Worm (Caenorhabditis elegans): ENCODE measurements around the gene cht-5.

The cht-5 gene

DNA sequence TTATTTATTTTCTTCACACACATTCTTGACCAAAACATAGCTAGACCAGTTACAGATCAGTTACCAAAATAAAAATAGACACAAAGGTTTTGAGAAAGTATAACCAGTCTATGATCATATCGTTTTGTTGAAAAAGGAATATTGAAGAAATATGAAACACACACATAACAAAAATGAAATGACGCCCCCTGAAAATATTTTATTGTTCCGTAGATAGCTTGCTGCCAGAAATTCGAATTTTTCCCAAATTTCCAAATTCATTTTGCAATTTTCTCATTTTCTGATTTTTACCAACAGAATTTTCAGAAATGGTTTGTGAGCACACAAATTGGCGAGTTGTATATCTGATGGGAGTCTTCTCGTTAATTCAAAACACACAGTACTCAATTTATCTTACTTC, 39.0 kb upstream of the cht-5 start, which contains the start of gene F57A8.7:
TSS of gene F57A8.7 (plus strand) at position 301 of the 400 bp plus-strand sequence.
- TF ChIP-seq aly-2 (tag; optimal IDR thresholded peaks at IDR 0.05) (no peak), nhr-12 (tag; optimal IDR thresholded peaks at IDR 0.05) (no peak), nhr-25 (tag; optimal IDR thresholded peaks at IDR 0.05) (no peak), pqm-1 (tag; optimal IDR thresholded peaks at IDR 0.05) (no peak), unc-39 (tag; optimal IDR thresholded peaks at IDR 0.05) (no peak), pha-4 (tag; optimal IDR thresholded peaks at IDR 0.05) (no peak), jun-1 (tag; optimal IDR thresholded peaks at IDR 0.05) (no peak), nhr-67 (tag; optimal IDR thresholded peaks at IDR 0.05) (no peak), nhr-237 (tag; optimal IDR thresholded peaks at IDR 0.05) (no peak), nhr-28 (tag; optimal IDR thresholded peaks at IDR 0.05) (no peak), nhr-11 (tag; optimal IDR thresholded peaks at IDR 0.05) (no peak), ceh-82 (tag; optimal IDR thresholded peaks at IDR 0.05) (no peak), elt-2 (tag; optimal IDR thresholded peaks at IDR 0.05) (no peak), unc-62 (GFP tag; optimal IDR thresholded peaks at IDR 0.05) (no peak), hmg-11 (tag; optimal IDR thresholded peaks at IDR 0.05) (no peak)

ce11 chrV:10078244-10078643, 36.2 kb upstream of the cht-5 start, which contains the start of gene R04B5.1:
Gene R04B5.1, minus strand, starts transcription at chrV:10078344.
- TF ChIP-seq ceh-82 (tag; optimal IDR thresholded peaks at IDR 0.05), result no peak
- TF ChIP-seq nhr-11 (tag; optimal IDR thresholded peaks at IDR 0.05), result no peak
- no peak for TF ChIP-seq fkh-10 (GFP tag; optimal IDR thresholded peaks at IDR 0.05)
- no peak for TF ChIP-seq nhr-76 (tag; optimal IDR thresholded peaks at IDR 0.05)
- no peak for TF ChIP-seq fos-1 (tag; optimal IDR thresholded peaks at IDR 0.05)
- TF ChIP-seq daf-12 (tag; optimal IDR thresholded peaks at IDR 0.05), result no peak
- no peak for TF ChIP-seq nhr-25 (tag; optimal IDR thresholded peaks at IDR 0.05)
- no peak for TF ChIP-seq aly-2 (tag; optimal IDR thresholded peaks at IDR 0.05)
- no peak for TF ChIP-seq pha-4 (tag; optimal IDR thresholded peaks at IDR 0.05)
- TF ChIP-seq elt-3 (tag; optimal IDR thresholded peaks at IDR 0.05), result no peak
- no peak for TF ChIP-seq lin-15B (tag; optimal IDR thresholded peaks at IDR 0.05)
- TF ChIP-seq sea-2 (GFP tag; optimal IDR thresholded peaks at IDR 0.05), result no peak
- TF ChIP-seq ceh-9 (tag; optimal IDR thresholded peaks at IDR 0.05), result no peak
- TF ChIP-seq jun-1 (tag; optimal IDR thresholded peaks at IDR 0.05), result no peak

DNA sequence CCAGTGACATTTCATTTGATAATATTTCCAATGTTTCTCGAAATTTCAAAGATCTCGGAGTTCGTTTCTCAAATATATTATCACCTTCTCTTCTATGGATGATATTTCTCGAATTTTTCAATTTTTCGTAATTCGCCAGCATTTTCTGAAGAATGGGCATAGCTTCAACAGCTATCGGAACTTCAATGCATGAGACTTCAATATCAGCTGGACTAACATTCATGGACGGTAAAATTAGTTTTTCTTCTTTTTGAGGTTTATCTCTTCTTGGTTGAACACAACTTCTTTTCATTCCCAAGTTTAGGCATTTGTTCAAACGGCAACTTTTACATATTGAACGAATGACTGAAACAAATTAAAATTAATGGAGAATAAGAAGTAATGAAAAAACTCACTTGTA, 33.5 kb upstream of the cht-5 start:
- TF ChIP-seq pqm-1 (tag; optimal IDR thresholded peaks at IDR 0.05) (no peak), ceh-9 (tag; optimal IDR thresholded peaks at IDR 0.05) (no peak), nhr-23 (tag; optimal IDR thresholded peaks at IDR 0.05) (no peak), zag-1 (tag; optimal IDR thresholded peaks at IDR 0.05) (no peak), aly-2 (tag; optimal IDR thresholded peaks at IDR 0.05) (no peak), elt-3 (tag; optimal IDR thresholded peaks at IDR 0.05) (no peak), hmg-11 (tag; optimal IDR thresholded peaks at IDR 0.05) (no peak), ZK546.5 (tag; optimal IDR thresholded peaks at IDR 0.05) (no peak), nfya-1 (tag; optimal IDR thresholded peaks at IDR 0.05; ENCODE audit: insufficient read depth) (no peak), nhr-43 (tag; optimal IDR thresholded peaks at IDR 0.05; ENCODE audit: poor library complexity, severe bottlenecking) (no peak), fkh-2 (tag; optimal IDR thresholded peaks at IDR 0.05) (no peak), ztf-4 (tag; optimal IDR thresholded peaks at IDR 0.05) (no peak), nhr-77 (tag; optimal IDR thresholded peaks at IDR 0.05) (no peak), sea-2 (GFP tag; optimal IDR thresholded peaks at IDR 0.05) (no peak)

- TF ChIP-seq aly-2 (tag; optimal IDR thresholded peaks at IDR 0.05) (no peak), lsy-12 (tag; optimal IDR thresholded peaks at IDR 0.05) (no peak), nhr-76 (tag; optimal IDR thresholded peaks at IDR 0.05) (peak; percentile 77), nfya-1 (tag; optimal IDR thresholded peaks at IDR 0.05; ENCODE audit: insufficient read depth) (no peak)
Measured at ce11 chrV:10081636-10082035, 32.8 kb upstream of the cht-5 start, which contains the start of gene nhr-205. Gene nhr-205, minus strand, starts transcription at chrV:10081776.

DNA sequence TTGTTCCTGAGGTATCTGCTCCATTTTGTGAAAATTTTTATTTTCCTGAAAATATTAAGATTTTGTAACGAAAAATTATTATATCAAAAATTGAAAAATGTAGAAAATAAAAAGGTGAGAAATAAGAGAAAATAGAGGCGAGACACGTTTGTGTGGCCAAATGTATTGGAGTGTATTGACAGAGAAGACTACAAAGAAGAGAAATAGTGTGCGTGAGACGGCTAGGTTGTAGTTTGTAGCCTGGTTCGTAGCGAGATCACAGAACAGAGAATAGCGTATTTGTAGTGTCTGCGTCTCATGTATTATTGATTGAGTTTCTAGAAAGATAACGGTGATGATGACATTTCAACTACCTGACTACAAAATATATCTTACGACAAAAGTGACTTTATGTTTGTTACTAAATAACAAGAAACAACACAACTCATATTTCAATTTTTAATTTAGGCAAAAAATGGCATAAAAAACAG, 30.4 kb upstream of the cht-5 start, which contains the start of gene nhr-12:
TSS of gene nhr-12 (minus strand) at position 51 of the 470 bp plus-strand sequence.
- TF ChIP-seq ceh-16 (tag; optimal IDR thresholded peaks at IDR 0.05), result no peak
- TF ChIP-seq ceh-28 (tag; optimal IDR thresholded peaks at IDR 0.05), result peak; percentile 28
- TF ChIP-seq skn-1 (tag; optimal IDR thresholded peaks at IDR 0.05), result peak; percentile 2
- peak; percentile 45 for TF ChIP-seq elt-2 (tag; optimal IDR thresholded peaks at IDR 0.05)
- peak; percentile 0 for TF ChIP-seq nfya-1 (tag; optimal IDR thresholded peaks at IDR 0.05; ENCODE audit: insufficient read depth)
- no peak for TF ChIP-seq lsy-12 (tag; optimal IDR thresholded peaks at IDR 0.05)
- TF ChIP-seq nhr-11 (tag; optimal IDR thresholded peaks at IDR 0.05), result peak; percentile 8
